Worm (Caenorhabditis elegans) whole organism, young adult: Measurements from ENCODE around the gene cng-2.

Experiments
- B0261.1 ChIP-seq: sonication (generic microtip); optimal IDR thresholded peaks from 2 replicates; lab custom pipeline; 2016; ENCODE audit warnings: mild to moderate bottlenecking, missing genetic modification characterization, moderate library complexity, missing compliant biosample characterization
- ama-1 ChIP-seq, 3 experiments: fragments of 150-350 bp in 1 of 3; sonication (generic microtip) in 2 of 3; optimal IDR thresholded peaks; 2 replicates each; lab custom pipeline; 2014 to 2018; ENCODE audit warnings: missing biosample characterization in 2 of 3, missing genetic modification characterization in 2 of 3, missing genetic modification reagents in 2 of 3
- unc-130 ChIP-seq: sonication (generic microtip); optimal IDR thresholded peaks from 2 replicates; lab custom pipeline; 2016; ENCODE audit warnings: missing genetic modification reagents, missing genetic modification characterization, missing compliant biosample characterization

- no peak for TF ChIP-seq unc-130
- TF ChIP-seq ama-1 (optimal IDR thresholded peaks at IDR 0.05; lab: Kevin White, UChicago): no peak
- no peak for TF ChIP-seq ama-1 (GFP tag; optimal IDR thresholded peaks at IDR 0.05; lab: Kevin White, UChicago)
- no peak for TF ChIP-seq B0261.1 (tag; lab: Kevin White, UChicago)
Measured at ce11 chrIV:1997762-1998161, 39.2 kb upstream of the cng-2 start.
